Worm (Caenorhabditis elegans) whole organism, young adult: ENCODE data around the gene pqn-32.

ENCODE experiments used
- B0019.2 ChIP-seq: fragments of 200-800 bp; sonication (Bioruptor generic); conservative IDR thresholded peaks from 2 replicates; pipeline ENCODE4 v1.3.6; 2022; ENCODE audit warnings: missing genetic modification reagents, missing genetic modification characterization, missing compliant biosample characterization
- B0261.1 ChIP-seq: sonication (generic microtip); optimal IDR thresholded peaks from 2 replicates; lab custom pipeline; 2016; ENCODE audit warnings: mild to moderate bottlenecking, missing genetic modification characterization, moderate library complexity, missing compliant biosample characterization
- B0336.3 ChIP-seq: fragments of 200-800 bp; sonication (Bioruptor generic); IDR thresholded peaks from 2 replicates; pipeline ENCODE4 v1.3.6; 2022; ENCODE audit warnings: missing genetic modification characterization, missing compliant biosample characterization
- F22D6.2 ChIP-seq: sonication (generic microtip); optimal IDR thresholded peaks from 2 replicates; lab custom pipeline; 2016; ENCODE audit warnings: mild to moderate bottlenecking, missing genetic modification characterization, missing compliant biosample characterization
- F33H1.4 ChIP-seq: fragments of 200-800 bp; sonication (Bioruptor generic); IDR thresholded peaks from 2 replicates; pipeline ENCODE4 v1.3.6; 2022; ENCODE audit warnings: missing genetic modification reagents, missing genetic modification characterization, missing compliant biosample characterization
- F55B11.4 ChIP-seq: sonication (generic microtip); optimal IDR thresholded peaks from 2 replicates; lab custom pipeline; 2016; ENCODE audit warnings: missing compliant biosample characterization, missing genetic modification characterization, borderline replicate concordance; ENCODE audit not compliant: insufficient read depth
- K12H6.12 ChIP-seq: fragments of 200-800 bp; sonication (Bioruptor generic); optimal IDR thresholded peaks from 2 replicates; lab custom pipeline; 2018; ENCODE audit warnings: mild to moderate bottlenecking, missing genetic modification characterization, missing compliant biosample characterization
- akir-1 ChIP-seq: fragments of 200-800 bp; sonication (Bioruptor generic); optimal IDR thresholded peaks from 2 replicates; lab custom pipeline; 2018; ENCODE audit warnings: mild to moderate bottlenecking, missing genetic modification characterization, moderate library complexity, missing compliant biosample characterization
- aptf-2 ChIP-seq: fragments of 200-800 bp; sonication (Bioruptor generic); conservative IDR thresholded peaks from 2 replicates; pipeline ENCODE4 v1.3.6; 2022; ENCODE audit warnings: missing genetic modification reagents, missing genetic modification characterization, missing compliant biosample characterization
- atf-7 ChIP-seq: sonication (generic microtip); optimal IDR thresholded peaks from 2 replicates; lab custom pipeline; 2017; ENCODE audit warnings: mild to moderate bottlenecking, missing genetic modification characterization, missing compliant biosample characterization
- attf-5 ChIP-seq: fragments of 200-800 bp; sonication (Bioruptor generic); optimal IDR thresholded peaks from 2 replicates; lab custom pipeline; 2018; ENCODE audit warnings: mild to moderate bottlenecking, missing genetic modification characterization, missing compliant biosample characterization
- attf-6 ChIP-seq: fragments of 200-800 bp; sonication (Bioruptor generic); IDR thresholded peaks from 2 replicates; pipeline ENCODE4 v1.3.6; 2022; ENCODE audit warnings: missing genetic modification reagents, missing genetic modification characterization, missing compliant biosample characterization
- bed-1 ChIP-seq: fragments of 200-800 bp; sonication (Bioruptor generic); IDR thresholded peaks from 2 replicates; pipeline ENCODE4 v1.3.6; 2022; ENCODE audit warnings: missing genetic modification reagents, missing genetic modification characterization, missing compliant biosample characterization
- ccch-3 ChIP-seq: fragments of 200-800 bp; sonication (Bioruptor generic); optimal IDR thresholded peaks from 2 replicates; lab custom pipeline; 2018; ENCODE audit warnings: mild to moderate bottlenecking, missing genetic modification characterization, missing compliant biosample characterization
- ceh-27 ChIP-seq: fragments of 200-800 bp; sonication (Bioruptor generic); optimal IDR thresholded peaks from 2 replicates; lab custom pipeline; 2018; ENCODE audit warnings: mild to moderate bottlenecking, missing genetic modification characterization, moderate library complexity, missing compliant biosample characterization
- ceh-58 ChIP-seq: fragments of 200-800 bp; sonication (Bioruptor generic); IDR thresholded peaks from 2 replicates; pipeline ENCODE4 v1.3.6; 2022; ENCODE audit warnings: missing genetic modification characterization, missing compliant biosample characterization
- dox-1 ChIP-seq: fragments of 200-800 bp; sonication (Bioruptor generic); IDR thresholded peaks from 2 replicates; pipeline ENCODE4 v1.3.6; 2022; ENCODE audit warnings: missing genetic modification reagents, missing genetic modification characterization, missing compliant biosample characterization
- efl-1 ChIP-seq: fragments of 150-350 bp; optimal IDR thresholded peaks from 2 replicates; lab custom pipeline; 2014; ENCODE audit warnings: missing biosample characterization, missing genetic modification reagents, missing genetic modification characterization
- egl-44 ChIP-seq: fragments of 200-800 bp; sonication (Bioruptor generic); IDR thresholded peaks from 2 replicates; pipeline ENCODE4 v1.3.6; 2022; ENCODE audit warnings: missing genetic modification reagents, missing genetic modification characterization, missing compliant biosample characterization
- ekl-4 ChIP-seq: fragments of 200-800 bp; sonication (Bioruptor generic); IDR thresholded peaks from 2 replicates; pipeline ENCODE4 v1.3.6; 2022; ENCODE audit warnings: missing genetic modification reagents, missing genetic modification characterization, missing compliant biosample characterization
- fkh-3 ChIP-seq: sonication (generic microtip); optimal IDR thresholded peaks from 2 replicates; lab custom pipeline; 2016; ENCODE audit warnings: mild to moderate bottlenecking, missing genetic modification characterization, missing compliant biosample characterization
- gei-17 ChIP-seq: fragments of 200-800 bp; sonication (Bioruptor generic); optimal IDR thresholded peaks from 2 replicates; lab custom pipeline; 2018; ENCODE audit warnings: mild to moderate bottlenecking, missing genetic modification characterization, missing compliant biosample characterization
- hmg-20 ChIP-seq: fragments of 200-800 bp; sonication (Bioruptor generic); IDR thresholded peaks from 2 replicates; pipeline ENCODE4 v1.3.6; 2022; ENCODE audit warnings: missing genetic modification reagents, missing genetic modification characterization, missing compliant biosample characterization
- lin-35 ChIP-seq, 3 experiments: fragments of 150-350 bp in 2 of 3; sonication (generic microtip) in 1 of 3; optimal IDR thresholded peaks; 2 replicates each; lab custom pipeline; 2014 to 2018; ENCODE audit warnings: missing biosample characterization in 3 of 3, missing genetic modification characterization in 3 of 3, missing genetic modification reagents in 3 of 3
- lin-54 ChIP-seq: fragments of 200-800 bp; sonication (Bioruptor generic); optimal IDR thresholded peaks from 2 replicates; lab custom pipeline; 2018; ENCODE audit warnings: mild to moderate bottlenecking, missing genetic modification characterization, missing compliant biosample characterization
- lir-1 ChIP-seq: fragments of 200-800 bp; sonication (Bioruptor generic); conservative IDR thresholded peaks from 2 replicates; pipeline ENCODE4 v1.3.6; 2022; ENCODE audit warnings: missing genetic modification reagents, missing genetic modification characterization, missing compliant biosample characterization
- lsy-27 ChIP-seq: sonication (generic microtip); optimal IDR thresholded peaks from 2 replicates; lab custom pipeline; 2017; ENCODE audit warnings: missing genetic modification characterization, mild to moderate bottlenecking, missing compliant biosample characterization, antibody characterized with exemption, missing genotype, borderline replicate concordance; ENCODE audit not compliant: insufficient read depth
- nhr-27 ChIP-seq: fragments of 200-800 bp; sonication (Bioruptor generic); optimal IDR thresholded peaks from 2 replicates; lab custom pipeline; 2018; ENCODE audit warnings: mild to moderate bottlenecking, missing genetic modification characterization, moderate library complexity, missing compliant biosample characterization
- nhr-90 ChIP-seq: sonication (generic microtip); optimal IDR thresholded peaks from 2 replicates; lab custom pipeline; 2016; ENCODE audit warnings: missing genotype, mild to moderate bottlenecking, missing genetic modification characterization, missing compliant biosample characterization
- pbrm-1 ChIP-seq: fragments of 200-800 bp; sonication (Bioruptor generic); IDR thresholded peaks from 2 replicates; pipeline ENCODE4 v1.3.6; 2022; ENCODE audit warnings: missing genetic modification reagents, missing genetic modification characterization, missing compliant biosample characterization
- rcor-1 ChIP-seq: fragments of 200-800 bp; sonication (Bioruptor generic); IDR thresholded peaks from 2 replicates; pipeline ENCODE4 v1.3.6; 2022; ENCODE audit warnings: missing genetic modification reagents, missing genetic modification characterization, missing compliant biosample characterization
- snpc-1.1 ChIP-seq: sonication (generic microtip); optimal IDR thresholded peaks from 2 replicates; lab custom pipeline; 2017; ENCODE audit warnings: missing genetic modification characterization, mild to moderate bottlenecking, missing compliant biosample characterization, antibody characterized with exemption, moderate library complexity, missing genotype, missing genetic modification reagents; ENCODE audit not compliant: insufficient read depth
- snpc-1.3 ChIP-seq: sonication (generic microtip); optimal IDR thresholded peaks from 2 replicates; lab custom pipeline; 2017; ENCODE audit warnings: missing genetic modification characterization, mild to moderate bottlenecking, missing compliant biosample characterization, antibody characterized with exemption, moderate library complexity, missing genotype, missing genetic modification reagents; ENCODE audit not compliant: insufficient read depth
- unc-130 ChIP-seq: sonication (generic microtip); optimal IDR thresholded peaks from 2 replicates; lab custom pipeline; 2016; ENCODE audit warnings: missing genetic modification reagents, missing genetic modification characterization, missing compliant biosample characterization
- xnd-1 ChIP-seq: sonication (generic microtip); optimal IDR thresholded peaks from 2 replicates; lab custom pipeline; 2016; ENCODE audit warnings: missing genotype, missing genetic modification reagents, missing genetic modification characterization, missing compliant biosample characterization
- ztf-22 ChIP-seq: fragments of 200-800 bp; sonication (Bioruptor generic); optimal IDR thresholded peaks from 2 replicates; lab custom pipeline; 2018; ENCODE audit warnings: mild to moderate bottlenecking, missing genetic modification characterization, moderate library complexity, missing compliant biosample characterization

The pqn-32 gene

ce11 chrII:13156971-13157370 lies 49.2 kb downstream of the pqn-32 start, which contains the start of the genes hpr-17 and F32A11.1 (continued):
- TF ChIP-seq lin-35 (GFP tag; optimal IDR thresholded peaks at IDR 0.05; lab: Kevin White, UChicago) = peak; percentile 51 to 97 (median 61)
- TF ChIP-seq atf-7 = peak; percentile 7
- TF ChIP-seq akir-1 (GFP tag; lab: Kevin White, UChicago) = no peak
- peak; percentile 66 for TF ChIP-seq F33H1.4 (GFP tag; lab: Robert Waterston, UW)
- no peak for TF ChIP-seq B0261.1
- TF ChIP-seq ceh-58 (GFP tag; lab: Robert Waterston, UW) = no peak
- no peak for TF ChIP-seq ccch-3 (GFP tag; lab: Kevin White, UChicago)
- peak; percentile 31; the same call in 1 of the 2 replicates for TF ChIP-seq lir-1 (GFP tag; lab: Robert Waterston, UW)
- TF ChIP-seq B0019.2 (GFP tag; lab: Robert Waterston, UW) = 0 out of 2 replicates have a peak, but pooled peaks have one; percentile 34
- no peak for TF ChIP-seq bed-1 (GFP tag; lab: Robert Waterston, UW)
- TF ChIP-seq lin-54 (GFP tag; lab: Kevin White, UChicago) = peak; percentile 97
- 0 out of 2 replicates have a peak, but pooled peaks have one; percentile 42 for TF ChIP-seq hmg-20 (GFP tag; lab: Robert Waterston, UW)
- TF ChIP-seq ztf-22 (GFP tag; lab: Kevin White, UChicago) = no peak
- peak; percentile 84 for TF ChIP-seq pbrm-1 (GFP tag; lab: Robert Waterston, UW)
- TF ChIP-seq aptf-2 = no peak
- no peak for TF ChIP-seq nhr-27 (tag; lab: Kevin White, UChicago)
- TF ChIP-seq F22D6.2 (tag; lab: Kevin White, UChicago) = peak; percentile 35
- no peak for TF ChIP-seq lsy-27 (tag; lab: Kevin White, UChicago)
- no peak for TF ChIP-seq snpc-1.1
- peak; percentile 56; the same call in 1 of the 2 replicates for TF ChIP-seq rcor-1 (GFP tag; lab: Robert Waterston, UW)
- peak; percentile 39 for TF ChIP-seq xnd-1 (tag; lab: Kevin White, UChicago)
- TF ChIP-seq unc-130 (GFP tag; lab: Kevin White, UChicago) = no peak
- TF ChIP-seq egl-44 (GFP tag; lab: Robert Waterston, UW) = peak; percentile 46; the same call in 1 of the 2 replicates
- no peak for TF ChIP-seq F55B11.4
- peak; percentile 74 for TF ChIP-seq B0336.3 (GFP tag; lab: Robert Waterston, UW)
- peak; percentile 53 for TF ChIP-seq K12H6.12 (tag; lab: Kevin White, UChicago)
- peak; percentile 86 for TF ChIP-seq efl-1 (GFP tag; lab: Kevin White, UChicago)
- TF ChIP-seq ceh-27 (GFP tag; lab: Kevin White, UChicago) = peak; percentile 18
- TF ChIP-seq fkh-3 (tag; lab: Kevin White, UChicago) = no peak
- peak; percentile 39 for TF ChIP-seq attf-5 (GFP tag; lab: Kevin White, UChicago)
- no peak for TF ChIP-seq attf-6 (GFP tag; lab: Robert Waterston, UW)
- peak; percentile 2 for TF ChIP-seq gei-17
- no peak for TF ChIP-seq nhr-90 (tag; lab: Kevin White, UChicago)
- TF ChIP-seq snpc-1.3 (tag; lab: Kevin White, UChicago) = peak; percentile 6
- TF ChIP-seq ekl-4 (GFP tag; lab: Robert Waterston, UW) = peak; percentile 64; the same call in 1 of the 2 replicates
- peak; percentile 72; the same call in 1 of the 2 replicates for TF ChIP-seq dox-1 (GFP tag; lab: Robert Waterston, UW)
